Worm (Caenorhabditis elegans) whole organism, L3 larva: Measurements from ENCODE around the gene F52G3.1.

Experiments
- R02D3.7 ChIP-seq: fragments of 150-350 bp; optimal IDR thresholded peaks from 2 replicates; lab custom pipeline; 2014; ENCODE audit warnings: missing biosample characterization, missing genetic modification characterization
- elt-2 ChIP-seq: sonication (generic microtip); optimal IDR thresholded peaks from 2 replicates; lab custom pipeline; 2016; ENCODE audit warnings: missing genetic modification reagents, mild to moderate bottlenecking, missing genetic modification characterization, missing compliant biosample characterization
- fos-1 ChIP-seq: fragments of 150-350 bp; optimal IDR thresholded peaks from 2 replicates; lab custom pipeline; 2014; ENCODE audit warnings: missing biosample characterization, missing genetic modification characterization
- hmg-11 ChIP-seq: sonication (generic microtip); optimal IDR thresholded peaks from 2 replicates; lab custom pipeline; 2016; ENCODE audit warnings: missing genetic modification characterization, missing compliant biosample characterization
- nhr-237 ChIP-seq: fragments of 150-350 bp; optimal IDR thresholded peaks from 2 replicates; lab custom pipeline; 2014; ENCODE audit warnings: missing biosample characterization, missing genetic modification characterization
- nhr-43 ChIP-seq: sonication (generic microtip); optimal IDR thresholded peaks from 2 replicates; lab custom pipeline; 2016; ENCODE audit warnings: mild to moderate bottlenecking, missing genetic modification characterization, missing compliant biosample characterization; ENCODE audit not compliant: poor library complexity, severe bottlenecking
- snpc-4 ChIP-seq: fragments of 150-350 bp; optimal IDR thresholded peaks from 2 replicates; lab custom pipeline; 2014; ENCODE audit warnings: missing biosample characterization, missing genetic modification characterization

- TF ChIP-seq hmg-11 (tag; lab: Kevin White, UChicago) (peak; percentile 61), elt-2 (tag; lab: Kevin White, UChicago) (peak; percentile 11), fos-1 (tag; lab: Kevin White, UChicago) (no peak), R02D3.7 (tag; lab: Kevin White, UChicago) (no peak), snpc-4 (tag; lab: Kevin White, UChicago) (no peak), nhr-237 (tag; lab: Kevin White, UChicago) (no peak), nhr-43 (tag; lab: Kevin White, UChicago) (peak; percentile 47)
Observed at ce11 chrX:16928087-16928486, 35.6 kb upstream of the F52G3.1 start.
